Fruit fly (Drosophila melanogaster) whole organism: ENCODE results near the gene dbe.

Experiments
- CG8478 ChIP-seq: fragments of >200 bp; optimal IDR thresholded peaks from 2 replicates; lab custom pipeline; 2018; ENCODE audit warnings: inconsistent platforms
- pan ChIP-seq: fragments of >200 bp; optimal IDR thresholded peaks from 2 replicates; lab custom pipeline; 2017
- usp ChIP-seq: fragments of >200 bp; optimal IDR thresholded peaks from 2 replicates; lab custom pipeline; 2017; ENCODE audit warnings: missing biosample characterization, missing genetic modification characterization, mixed read lengths

DNA sequence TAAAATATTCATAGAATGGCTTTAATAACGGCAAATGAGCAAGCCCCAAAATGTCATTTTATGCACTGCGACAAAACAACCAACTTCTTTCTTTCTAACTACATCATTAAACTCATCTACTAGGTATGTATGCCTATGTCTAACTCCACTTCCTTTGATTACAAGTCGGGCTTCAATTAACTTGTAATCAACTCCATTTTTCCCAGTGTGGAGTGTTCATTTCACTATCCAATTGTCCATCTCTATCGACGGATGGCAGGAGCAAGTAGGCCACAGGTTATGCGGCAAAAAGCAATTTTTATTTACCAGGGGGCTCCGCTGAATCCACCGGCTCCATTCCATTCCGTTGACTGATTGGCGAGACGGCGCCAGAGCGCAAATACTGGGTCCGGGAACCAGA lies 34.1 kb upstream of the dbe start:
- TF ChIP-seq pan (lab: Kevin White, UChicago) (no peak), usp (GFP tag; lab: Kevin White, UChicago) (no peak), CG8478 (no peak)
